Worm (Caenorhabditis elegans) whole organism, midembryonic: Measurements from ENCODE around the gene mgrn-1.

ENCODE experiments used
- T22C8.4 ChIP-seq: fragments of 200-800 bp; sonication (Bioruptor generic); IDR thresholded peaks from 2 replicates; pipeline ENCODE4 v1.3.6; 2022; ENCODE audit warnings: missing genetic modification characterization, missing compliant biosample characterization
- flt-1 ChIP-seq: fragments of 200-800 bp; sonication (Bioruptor generic); IDR thresholded peaks from 2 replicates; pipeline ENCODE4 v1.3.6; 2022; ENCODE audit warnings: missing genetic modification characterization, missing compliant biosample characterization
- klf-2 ChIP-seq: fragments of 200-800 bp; sonication (Bioruptor generic); conservative IDR thresholded peaks from 2 replicates; pipeline ENCODE4 v1.3.6; 2022; ENCODE audit warnings: missing genetic modification reagents, missing genetic modification characterization, missing compliant biosample characterization
- med-1 ChIP-seq: sonication (generic microtip); optimal IDR thresholded peaks from 2 replicates; lab custom pipeline; 2017; ENCODE audit warnings: missing genetic modification characterization, mild to moderate bottlenecking, missing compliant biosample characterization, antibody characterized with exemption, missing genetic modification reagents; ENCODE audit not compliant: insufficient read depth
- tab-1 ChIP-seq: fragments of 200-800 bp; sonication (Bioruptor generic); IDR thresholded peaks from 2 replicates; pipeline ENCODE4 v1.3.6; 2022; ENCODE audit warnings: missing genetic modification characterization, missing compliant biosample characterization

ce11 chrX:14263473-14263872, 48.0 kb downstream of the mgrn-1 start, which contains the start of gene E02H4.8:
- no peak for TF ChIP-seq T22C8.4 (GFP tag; lab: Robert Waterston, UW)
- TF ChIP-seq flt-1 (GFP tag; lab: Robert Waterston, UW), result no peak
- no peak for TF ChIP-seq tab-1 (GFP tag; lab: Robert Waterston, UW)
- TF ChIP-seq klf-2, result no peak
- no peak for TF ChIP-seq med-1 (GFP tag; lab: Kevin White, UChicago)
